Fruit fly (Drosophila melanogaster): ENCODE results near the gene CG8833.

The CG8833 gene

dm6 chr3L:13928769-13929594 is at the start of gene CG8833, which contains the start of gene DCTN1-p150 (continued):
- TF ChIP-seq dysf (GFP tag; IDR thresholded peaks at IDR 0.05) (peak; percentile 49; the same call in 1 of the 3 replicates), CG3065 (GFP tag; optimal IDR thresholded peaks at IDR 0.05) (no peak), ac (GFP tag; optimal IDR thresholded peaks at IDR 0.05) (no peak), CG16815 (GFP tag; optimal IDR thresholded peaks at IDR 0.05) (peak; percentile 0), rib (GFP tag; IDR thresholded peaks at IDR 0.05) (peak; percentile 82), Fer1 (GFP tag; optimal IDR thresholded peaks at IDR 0.05) (no peak), Scr (GFP tag; IDR thresholded peaks at IDR 0.05; ENCODE audit: partially characterized antibody) (peak; percentile 63), YL-1 (GFP tag; optimal IDR thresholded peaks at IDR 0.05) (peak; percentile 27), hbn (GFP tag; IDR thresholded peaks at IDR 0.05; ENCODE audit: partially characterized antibody) (peak; percentile 22; the same call in 1 of the 2 replicates), Dip3 (GFP tag; optimal IDR thresholded peaks at IDR 0.05) (no peak), CG12659 (GFP tag; optimal IDR thresholded peaks at IDR 0.05) (peak; percentile 62), CG14441 (GFP tag; IDR thresholded peaks at IDR 0.05) (no peak), CG6689 (GFP tag; IDR thresholded peaks at IDR 0.05) (peak; percentile 10; the same call in 1 of the 2 replicates), Rfx (GFP tag; IDR thresholded peaks at IDR 0.05) (peak; percentile 69), Dll (GFP tag; IDR thresholded peaks at IDR 0.05; ENCODE audit: partially characterized antibody) (peak; percentile 67; the same call in 3 of the 4 replicates), onecut (GFP tag; IDR thresholded peaks at IDR 0.05) (no peak), inv (GFP tag; IDR thresholded peaks at IDR 0.05; ENCODE audit: partially characterized antibody) (no peak; the same call in 1 of the 2 replicates), oc (tag; optimal IDR thresholded peaks at IDR 0.05) (no peak), yki (optimal IDR thresholded peaks at IDR 0.05) (no peak), pan (optimal IDR thresholded peaks at IDR 0.05) (no peak), pan (GFP tag; optimal IDR thresholded peaks at IDR 0.05 in 1 of 2, IDR thresholded peaks at IDR 0.05 in 1 of 2) (peak in 1 of 2 experiments; percentile 36), sisA (GFP tag; IDR thresholded peaks at IDR 0.05) (peak; percentile 29; the same call in 1 of the 2 replicates), crp (GFP tag; optimal IDR thresholded peaks at IDR 0.05) (peak; percentile 33 to 85), Atf6 (GFP tag; IDR thresholded peaks at IDR 0.05) (0 out of 2 replicates have a peak, but pooled peaks have one; percentile 29), gt (GFP tag; IDR thresholded peaks at IDR 0.05) (no peak), Chrac-16 (GFP tag; optimal IDR thresholded peaks at IDR 0.05) (peak; percentile 63), slp2 (GFP tag; optimal IDR thresholded peaks at IDR 0.05) (peak; percentile 10), CG2116 (GFP tag; optimal IDR thresholded peaks at IDR 0.05) (peak; percentile 55), CG4404 (GFP tag; IDR thresholded peaks at IDR 0.05) (no peak), Meics (GFP tag; optimal IDR thresholded peaks at IDR 0.05) (peak; percentile 40), CG4282 (GFP tag; optimal IDR thresholded peaks at IDR 0.05) (no peak), CG34376 (GFP tag; optimal IDR thresholded peaks at IDR 0.05) (no peak), Side (GFP tag; optimal IDR thresholded peaks at IDR 0.05) (no peak), tin (GFP tag; optimal IDR thresholded peaks at IDR 0.05) (peak; percentile 60), Trl (optimal IDR thresholded peaks at IDR 0.05) (no peak), Trl (GFP tag; optimal IDR thresholded peaks at IDR 0.05) (peak; percentile 10), h (optimal IDR thresholded peaks at IDR 0.05) (no peak), Stat92E (GFP tag; optimal IDR thresholded peaks at IDR 0.05) (no peak), CG8089 (GFP tag; optimal IDR thresholded peaks at IDR 0.05) (no peak), E2f1 (GFP tag; IDR thresholded peaks at IDR 0.05) (no peak), CG8924 (tag; optimal IDR thresholded peaks at IDR 0.05) (peak; percentile 28), CG1603 (tag; optimal IDR thresholded peaks at IDR 0.05) (peak; percentile 37), CG3726 (GFP tag; IDR thresholded peaks at IDR 0.05) (no peak), Sry-δ (GFP tag; optimal IDR thresholded peaks at IDR 0.05) (peak; percentile 81), CG30403 (GFP tag; optimal IDR thresholded peaks at IDR 0.05) (peak; percentile 59), CG18619 (GFP tag; optimal IDR thresholded peaks at IDR 0.05) (peak; percentile 9), ash1 (GFP tag; optimal IDR thresholded peaks at IDR 0.05) (no peak), vvl (GFP tag; IDR thresholded peaks at IDR 0.05) (no peak; the same call in 1 of the 2 replicates), tna (GFP tag; IDR thresholded peaks at IDR 0.05; ENCODE audit: partially characterized antibody) (no peak), CG15601 (tag; optimal IDR thresholded peaks at IDR 0.05) (peak; percentile 13)

Measured in whole organism, embryonic.